Fruit fly (Drosophila melanogaster): ENCODE results near the gene RnpS1.
A peak's percentile ranks its signal among the peaks of the same experiment; 100 is the strongest.

The RnpS1 gene

dm6 chr3R:9550265-9551012 is 1.4 kb upstream of the RnpS1 start:
- TF ChIP-seq Oaz (GFP tag; IDR thresholded peaks at IDR 0.05) (no peak), Trl (optimal IDR thresholded peaks at IDR 0.05) (peak; percentile 99 to 100), Trl (GFP tag; optimal IDR thresholded peaks at IDR 0.05) (peak; percentile 66), CG4404 (GFP tag; IDR thresholded peaks at IDR 0.05) (no peak), CG13424 (tag; optimal IDR thresholded peaks at IDR 0.05) (peak; percentile 31), CG12071 (GFP tag; optimal IDR thresholded peaks at IDR 0.05) (no peak), CG9609 (GFP tag; optimal IDR thresholded peaks at IDR 0.05) (no peak), nom (GFP tag; optimal IDR thresholded peaks at IDR 0.05) (peak; percentile 62), Kr (GFP tag; optimal IDR thresholded peaks at IDR 0.05) (no peak), CG2202 (tag; optimal IDR thresholded peaks at IDR 0.05) (peak; percentile 22), Blimp-1 (GFP tag; optimal IDR thresholded peaks at IDR 0.05) (peak; percentile 8), lab (GFP tag; optimal IDR thresholded peaks at IDR 0.05) (peak; percentile 36), kah (GFP tag; optimal IDR thresholded peaks at IDR 0.05) (peak; percentile 1), slbo (GFP tag; IDR thresholded peaks at IDR 0.05) (no peak), E2f2 (GFP tag; IDR thresholded peaks at IDR 0.05) (no peak), CG18262 (tag; optimal IDR thresholded peaks at IDR 0.05) (no peak), CG17568 (GFP tag; optimal IDR thresholded peaks at IDR 0.05) (peak; percentile 22), oc (tag; optimal IDR thresholded peaks at IDR 0.05) (peak; percentile 50), corto (GFP tag; optimal IDR thresholded peaks at IDR 0.05) (peak; percentile 42), yki (optimal IDR thresholded peaks at IDR 0.05) (peak; percentile 96), Tbp (GFP tag; optimal IDR thresholded peaks at IDR 0.05) (peak; percentile 44), ase (GFP tag; IDR thresholded peaks at IDR 0.05) (no peak), CG4617 (GFP tag; optimal IDR thresholded peaks at IDR 0.05; ENCODE audit: borderline replicate concordance) (no peak), B-H2 (GFP tag; optimal IDR thresholded peaks at IDR 0.05) (peak; percentile 45), CG15269 (tag; optimal IDR thresholded peaks at IDR 0.05) (peak; percentile 27), CG10274 (GFP tag; optimal IDR thresholded peaks at IDR 0.05) (no peak), CG15479 (GFP tag; optimal IDR thresholded peaks at IDR 0.05) (peak; percentile 41), lbe (GFP tag; optimal IDR thresholded peaks at IDR 0.05) (peak; percentile 12), unpg (GFP tag; optimal IDR thresholded peaks at IDR 0.05) (no peak), unc-4 (GFP tag; IDR thresholded peaks at IDR 0.05; ENCODE audit: partially characterized antibody) (no peak), CG2712 (tag; optimal IDR thresholded peaks at IDR 0.05) (peak; percentile 16), ATbp (GFP tag; optimal IDR thresholded peaks at IDR 0.05) (peak; percentile 27), cad (GFP tag; optimal IDR thresholded peaks at IDR 0.05) (peak; percentile 24), CG5180 (GFP tag; optimal IDR thresholded peaks at IDR 0.05) (peak; percentile 40), ranshi (GFP tag; IDR thresholded peaks at IDR 0.05) (no peak), grn (GFP tag; optimal IDR thresholded peaks at IDR 0.05) (peak; percentile 50), sd (tag; optimal IDR thresholded peaks at IDR 0.05) (peak; percentile 61), ERR (GFP tag; optimal IDR thresholded peaks at IDR 0.05) (peak; percentile 29), CG5245 (GFP tag; optimal IDR thresholded peaks at IDR 0.05) (no peak), odd (GFP tag; optimal IDR thresholded peaks at IDR 0.05) (peak; percentile 6), Pdp1 (GFP tag; optimal IDR thresholded peaks at IDR 0.05) (peak in 1 of 2 experiments; percentile 63), Fer1 (GFP tag; optimal IDR thresholded peaks at IDR 0.05) (peak; percentile 26), Hr78 (GFP tag; optimal IDR thresholded peaks at IDR 0.05) (peak in 1 of 2 experiments; percentile 80), Med (GFP tag) (peak; percentile 66), PHDP (tag; optimal IDR thresholded peaks at IDR 0.05) (peak; percentile 1), Neu2 (GFP tag; optimal IDR thresholded peaks at IDR 0.05; ENCODE audit: borderline replicate concordance) (no peak), mam (GFP tag; optimal IDR thresholded peaks at IDR 0.05) (no peak), CG34224 (GFP tag; IDR thresholded peaks at IDR 0.05; ENCODE audit: partially characterized antibody) (no peak), CG11723 (GFP tag; optimal IDR thresholded peaks at IDR 0.05) (no peak)
